Worm (Caenorhabditis elegans): ENCODE results near the gene srz-83.

- TF ChIP-seq sox-4 (tag; optimal IDR thresholded peaks at IDR 0.05) (no peak), nhr-77 (tag; optimal IDR thresholded peaks at IDR 0.05) (no peak), efl-1 (optimal IDR thresholded peaks at IDR 0.05) (no peak), efl-1 (GFP tag; optimal IDR thresholded peaks at IDR 0.05 in 1 of 2) (peak in 1 of 2 experiments; percentile 32), nhr-90 (tag; optimal IDR thresholded peaks at IDR 0.05; ENCODE audit: poor library complexity) (no peak), ceh-82 (tag; optimal IDR thresholded peaks at IDR 0.05) (no peak), skn-1 (tag; optimal IDR thresholded peaks at IDR 0.05) (no peak), egl-27 (tag; optimal IDR thresholded peaks at IDR 0.05) (no peak), blmp-1 (tag; optimal IDR thresholded peaks at IDR 0.05) (no peak), nhr-76 (tag; optimal IDR thresholded peaks at IDR 0.05) (no peak), zag-1 (tag; optimal IDR thresholded peaks at IDR 0.05) (no peak), unc-62 (GFP tag; optimal IDR thresholded peaks at IDR 0.05) (no peak), ztf-4 (tag; optimal IDR thresholded peaks at IDR 0.05) (no peak), sptf-1 (tag; optimal IDR thresholded peaks at IDR 0.05) (no peak), hpl-2 (GFP tag; optimal IDR thresholded peaks at IDR 0.05) (no peak)
Observed at ce11 chrIV:3491477-3491876, 12.8 kb upstream of the srz-83 start, which contains the start of gene srz-78.
